Worm (Caenorhabditis elegans): Measurements from ENCODE around the gene F52D10.2.

DNA sequence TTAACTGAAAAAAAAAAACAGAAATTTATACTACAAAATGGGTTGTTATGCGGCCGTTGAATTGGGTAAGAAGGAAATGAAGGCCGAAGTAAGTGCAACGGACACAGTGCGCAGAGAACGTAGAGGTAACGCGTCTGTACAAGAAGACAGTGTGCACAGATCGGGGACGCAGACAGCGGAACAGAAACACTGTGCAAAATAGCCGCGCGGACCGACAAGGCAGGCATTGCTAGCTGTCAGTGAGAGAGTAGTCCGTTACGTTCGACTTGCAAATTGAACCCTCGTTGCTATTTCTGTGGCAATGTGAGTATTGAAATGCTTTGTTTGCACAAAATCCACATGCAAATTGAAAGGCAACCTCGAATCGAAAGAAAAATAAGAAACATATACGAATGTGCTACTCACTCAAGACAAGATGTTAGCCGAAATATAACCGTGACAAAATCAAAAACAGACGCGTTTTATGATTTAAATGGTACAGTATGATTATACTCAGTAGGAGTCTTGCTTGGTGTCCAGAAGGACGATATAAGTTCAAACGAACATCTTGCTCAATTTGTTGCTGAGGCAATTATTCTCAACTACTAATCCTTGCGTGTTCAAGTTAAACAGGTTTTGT, 9.1 kb upstream of the F52D10.2 start:
- TF ChIP-seq tab-1 (GFP tag; IDR thresholded peaks at IDR 0.05) (no peak), flt-1 (GFP tag; IDR thresholded peaks at IDR 0.05) (0 out of 2 replicates have a peak, but pooled peaks have one; percentile 17), med-1 (GFP tag; optimal IDR thresholded peaks at IDR 0.05; ENCODE audit: insufficient read depth) (no peak), T22C8.4 (GFP tag; IDR thresholded peaks at IDR 0.05) (no peak), cog-1 (tag; optimal IDR thresholded peaks at IDR 0.05) (no peak), ztf-29 (GFP tag; IDR thresholded peaks at IDR 0.05) (no peak), ztf-23 (GFP tag; IDR thresholded peaks at IDR 0.05) (no peak), klf-2 (GFP tag; conservative IDR thresholded peaks at IDR 0.05) (no peak), ref-1 (GFP tag; conservative IDR thresholded peaks at IDR 0.05) (no peak)

Measured in whole organism, midembryonic.